Fruit fly (Drosophila melanogaster) whole organism, embryonic: ENCODE results near the gene Surf1.
A peak's percentile ranks its signal among the peaks of the same experiment; 100 is the strongest.

ENCODE experiments used
- CG10274 ChIP-seq: fragments of 200-800 bp; sonication (Bioruptor generic); optimal IDR thresholded peaks from 3 replicates; lab custom pipeline; 2017; ENCODE audit warnings: missing biosample characterization, mild to moderate bottlenecking, missing genetic modification characterization
- CG34422 ChIP-seq: fragments of 200-800 bp; sonication (Bioruptor generic); IDR thresholded peaks from 3 replicates; pipeline ENCODE4 v1.3.6; 2022; ENCODE audit warnings: missing biosample characterization, missing genetic modification characterization
- CG4820 ChIP-seq: fragments of 200-800 bp; sonication (Bioruptor generic); optimal IDR thresholded peaks from 3 replicates; lab custom pipeline; 2016; ENCODE audit warnings: missing biosample characterization, missing genetic modification characterization
- CG6175 ChIP-seq: fragments of 200-800 bp; sonication (Bioruptor generic); IDR thresholded peaks from 3 replicates; pipeline ENCODE4 v1.3.6; 2022; ENCODE audit warnings: missing biosample characterization, missing genetic modification characterization
- CG9932 ChIP-seq: fragments of 200-800 bp; sonication (Bioruptor generic); IDR thresholded peaks from 2 replicates; pipeline ENCODE4 v1.3.6; 2022; ENCODE audit warnings: missing biosample characterization, missing genetic modification characterization
- lmd ChIP-seq: fragments of 200-800 bp; sonication (Bioruptor generic); IDR thresholded peaks from 2 replicates; pipeline ENCODE4 v1.3.6; 2022; ENCODE audit warnings: missing biosample characterization, missing genetic modification characterization
- yki ChIP-seq: fragments of >200 bp; optimal IDR thresholded peaks from 3 replicates; lab custom pipeline; 2018

DNA sequence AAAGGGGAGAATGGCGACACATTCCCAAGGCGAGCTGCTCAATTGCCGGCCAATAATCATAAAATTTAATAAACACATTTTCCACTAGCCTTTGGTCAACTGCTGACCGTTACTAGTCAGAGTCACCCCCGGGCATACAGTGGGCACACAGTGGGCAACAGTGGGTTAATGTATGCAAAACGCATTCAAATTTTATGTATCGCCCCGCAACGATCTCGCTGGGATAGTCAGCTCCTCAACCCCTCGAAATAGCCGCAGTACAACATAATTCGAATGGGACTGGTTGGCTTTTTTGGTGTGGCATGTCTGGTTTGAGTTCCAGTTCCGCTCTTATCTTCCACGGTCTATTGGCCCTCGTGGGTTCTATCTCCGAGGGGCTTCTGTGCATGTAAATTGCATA lies 38.9 kb upstream of the Surf1 start:
- TF ChIP-seq yki (lab: Kevin White, UChicago) (no peak), CG4820 (GFP tag; lab: Kevin White, UChicago) (no peak), CG6175 (GFP tag; lab: Robert Waterston, UW) (peak; percentile 43; the same call in 1 of the 3 replicates), CG34422 (no peak), CG10274 (GFP tag; lab: Kevin White, UChicago) (no peak), CG9932 (GFP tag; lab: Robert Waterston, UW) (no peak), lmd (no peak)
